Worm (Caenorhabditis elegans): ENCODE results near the gene F10E7.5.

DNA sequence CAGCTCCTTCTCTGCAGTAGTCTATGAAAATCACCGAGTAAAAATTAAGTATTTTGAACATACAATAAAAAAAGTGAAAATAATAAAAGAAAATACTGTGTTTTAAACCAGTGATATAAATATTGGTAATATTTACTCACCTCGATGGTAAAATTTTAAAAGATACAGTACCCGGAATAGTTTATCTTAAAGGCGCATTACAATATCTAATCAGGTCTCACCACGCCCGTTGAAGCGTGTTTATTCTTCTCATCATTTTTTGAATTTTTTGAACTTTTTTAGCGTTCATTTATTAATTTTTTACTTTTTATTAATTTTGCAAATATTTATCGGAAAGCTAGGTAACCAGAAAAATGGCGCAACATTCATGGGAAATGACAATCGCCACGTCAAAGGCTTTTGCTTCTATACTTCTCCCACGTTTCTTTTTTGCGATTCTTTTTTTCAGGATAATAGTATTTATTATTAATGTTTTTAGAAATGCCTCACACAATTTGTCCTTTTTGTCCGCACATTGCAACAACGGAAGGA lies 10.0 kb downstream of the F10E7.5 start, which contains the start of gene F10E7.2:
- TF ChIP-seq ztf-29 (GFP tag; IDR thresholded peaks at IDR 0.05) = no peak
- no peak for TF ChIP-seq med-1 (GFP tag; optimal IDR thresholded peaks at IDR 0.05; ENCODE audit: insufficient read depth)
- TF ChIP-seq flt-1 (GFP tag; IDR thresholded peaks at IDR 0.05) = no peak
- TF ChIP-seq cog-1 (tag; optimal IDR thresholded peaks at IDR 0.05) = no peak
- no peak for TF ChIP-seq ztf-23 (GFP tag; IDR thresholded peaks at IDR 0.05)
- no peak for TF ChIP-seq T22C8.4 (GFP tag; IDR thresholded peaks at IDR 0.05)
- no peak for TF ChIP-seq ref-1 (GFP tag; conservative IDR thresholded peaks at IDR 0.05)
- no peak for TF ChIP-seq klf-2 (GFP tag; conservative IDR thresholded peaks at IDR 0.05)

Data from whole organism, midembryonic.